Worm (Caenorhabditis elegans): ENCODE data around the gene pdtf-1.

The pdtf-1 gene

ce11 chrIV:8464187-8464586, 31.3 kb downstream of the pdtf-1 start (continued):
- TF ChIP-seq efl-3 (GFP tag; optimal IDR thresholded peaks at IDR 0.05) (no peak), hlh-4 (tag; optimal IDR thresholded peaks at IDR 0.05) (no peak), lin-14 (GFP tag; optimal IDR thresholded peaks at IDR 0.05) (peak; percentile 55), dpl-1 (GFP tag; optimal IDR thresholded peaks at IDR 0.05) (no peak), elt-3 (tag; optimal IDR thresholded peaks at IDR 0.05) (peak in 4 of 6 experiments; percentile 60 to 86 (median 68)), ceh-82 (tag; optimal IDR thresholded peaks at IDR 0.05) (no peak), fkh-10 (GFP tag; optimal IDR thresholded peaks at IDR 0.05) (no peak), ets-5 (GFP tag; IDR thresholded peaks at IDR 0.05) (no peak), pqm-1 (tag; optimal IDR thresholded peaks at IDR 0.05) (no peak), mab-9 (GFP tag; IDR thresholded peaks at IDR 0.05) (no peak), tlp-1 (tag; optimal IDR thresholded peaks at IDR 0.05) (no peak), swsn-7 (tag; optimal IDR thresholded peaks at IDR 0.05) (no peak), zip-4 (GFP tag; optimal IDR thresholded peaks at IDR 0.05) (no peak), blmp-1 (tag; optimal IDR thresholded peaks at IDR 0.05) (peak; percentile 33), ceh-90 (tag; optimal IDR thresholded peaks at IDR 0.05) (no peak), sptf-1 (tag; optimal IDR thresholded peaks at IDR 0.05) (no peak), fkh-8 (tag; optimal IDR thresholded peaks at IDR 0.05) (no peak), lin-39 (tag; optimal IDR thresholded peaks at IDR 0.05) (no peak), dsc-1 (tag; optimal IDR thresholded peaks at IDR 0.05) (no peak), ama-1 (optimal IDR thresholded peaks at IDR 0.05) (no peak), lsy-2 (tag; optimal IDR thresholded peaks at IDR 0.05) (no peak), C16A3.4 (tag; optimal IDR thresholded peaks at IDR 0.05) (no peak), nhr-19 (GFP tag; conservative IDR thresholded peaks at IDR 0.05) (peak; percentile 30), aha-1 (tag; optimal IDR thresholded peaks at IDR 0.05) (no peak), nhr-76 (tag; optimal IDR thresholded peaks at IDR 0.05) (no peak), nhr-77 (tag; optimal IDR thresholded peaks at IDR 0.05) (no peak), egl-27 (tag; optimal IDR thresholded peaks at IDR 0.05) (no peak), aly-2 (tag; optimal IDR thresholded peaks at IDR 0.05) (no peak), lin-35 (GFP tag; optimal IDR thresholded peaks at IDR 0.05) (peak in 1 of 2 experiments; percentile 34), xbp-1 (tag; optimal IDR thresholded peaks at IDR 0.05) (no peak), fkh-4 (tag; optimal IDR thresholded peaks at IDR 0.05; ENCODE audit: borderline replicate concordance) (no peak), nhr-12 (tag; optimal IDR thresholded peaks at IDR 0.05) (no peak), mdl-1 (tag; optimal IDR thresholded peaks at IDR 0.05) (no peak), C34B4.2 (tag; optimal IDR thresholded peaks at IDR 0.05) (no peak), snu-23 (GFP tag; optimal IDR thresholded peaks at IDR 0.05) (peak; percentile 26), egl-13 (tag; optimal IDR thresholded peaks at IDR 0.05) (no peak), grh-1 (GFP tag; IDR thresholded peaks at IDR 0.05) (no peak), nhr-71 (tag; optimal IDR thresholded peaks at IDR 0.05) (peak; percentile 49), sox-4 (tag; optimal IDR thresholded peaks at IDR 0.05) (no peak), ztf-4 (tag; optimal IDR thresholded peaks at IDR 0.05) (no peak), lir-3 (tag; optimal IDR thresholded peaks at IDR 0.05; ENCODE audit: poor library complexity) (no peak), ztf-11 (tag; optimal IDR thresholded peaks at IDR 0.05) (no peak), snpc-4 (tag; optimal IDR thresholded peaks at IDR 0.05) (no peak), C04F5.9 (tag; optimal IDR thresholded peaks at IDR 0.05) (no peak)

- TF ChIP-seq lin-14 (GFP tag; optimal IDR thresholded peaks at IDR 0.05) (no peak), sptf-1 (tag; optimal IDR thresholded peaks at IDR 0.05) (no peak), nhr-85 (tag) (no peak), lin-15B (tag; optimal IDR thresholded peaks at IDR 0.05) (no peak), ceh-63 (GFP tag; optimal IDR thresholded peaks at IDR 0.05) (no peak), unc-62 (GFP tag; optimal IDR thresholded peaks at IDR 0.05) (no peak), nhr-11 (tag; optimal IDR thresholded peaks at IDR 0.05) (no peak), swsn-7 (tag; optimal IDR thresholded peaks at IDR 0.05) (no peak), tlp-1 (tag; optimal IDR thresholded peaks at IDR 0.05) (no peak), nhr-28 (tag; optimal IDR thresholded peaks at IDR 0.05) (no peak), ceh-88 (GFP tag; IDR thresholded peaks at IDR 0.05) (no peak), fos-1 (tag; optimal IDR thresholded peaks at IDR 0.05) (no peak), grh-1 (GFP tag; IDR thresholded peaks at IDR 0.05) (no peak), Y116A8C.19 (tag; optimal IDR thresholded peaks at IDR 0.05; ENCODE audit: borderline replicate concordance) (no peak), C16A3.4 (tag; optimal IDR thresholded peaks at IDR 0.05) (no peak), fkh-10 (GFP tag; optimal IDR thresholded peaks at IDR 0.05) (no peak), pax-3 (tag; optimal IDR thresholded peaks at IDR 0.05) (no peak), egl-27 (tag; optimal IDR thresholded peaks at IDR 0.05) (no peak)
Observed at ce11 chrIV:8472493-8472892, 39.7 kb downstream of the pdtf-1 start, which contains the start of gene oat-1. TSS of gene oat-1 (minus strand) at chrIV:8472593.
